Fruit fly (Drosophila melanogaster) whole organism, embryonic: ENCODE data around the gene Klp10A.

Experiments used
- B-H1 ChIP-seq: fragments of 200-800 bp; sonication (Bioruptor generic); IDR thresholded peaks from 3 replicates; pipeline ENCODE4 v1.3.6; 2022; ENCODE audit warnings: missing biosample characterization, missing genetic modification characterization
- BEAF-32 ChIP-seq: fragments of 200-800 bp; sonication (Bioruptor generic); optimal IDR thresholded peaks from 3 replicates; lab custom pipeline; 2017; ENCODE audit warnings: missing biosample characterization, missing genetic modification characterization, mild to moderate bottlenecking, moderate library complexity, missing genetic modification reagents
- Bdp1 ChIP-seq: fragments of 200-800 bp; sonication (Bioruptor generic); optimal IDR thresholded peaks from 3 replicates; lab custom pipeline; 2016; ENCODE audit warnings: missing biosample characterization, missing genetic modification characterization
- CG1024 ChIP-seq: fragments of 200-800 bp; sonication (Bioruptor generic); IDR thresholded peaks from 2 replicates; pipeline ENCODE4 v1.3.6; 2022; ENCODE audit warnings: missing biosample characterization, missing genetic modification characterization
- CG12769 ChIP-seq: fragments of 200-800 bp; sonication (Bioruptor generic); optimal IDR thresholded peaks from 2 replicates; lab custom pipeline; 2019; ENCODE audit warnings: missing biosample characterization, mild to moderate bottlenecking, missing genetic modification characterization, moderate library complexity
- CG13287 ChIP-seq: fragments of 200-800 bp; sonication (Bioruptor generic); IDR thresholded peaks from 2 replicates; pipeline ENCODE4 v1.3.6; 2022; ENCODE audit warnings: missing biosample characterization, missing genetic modification characterization; ENCODE audit not compliant: partially characterized antibody
- CG1529 ChIP-seq: fragments of 200-800 bp; sonication (Bioruptor generic); optimal IDR thresholded peaks from 3 replicates; lab custom pipeline; 2018; ENCODE audit warnings: missing biosample characterization, missing genetic modification characterization
- CG16863 ChIP-seq: fragments of 200-800 bp; sonication (Bioruptor generic); optimal IDR thresholded peaks from 3 replicates; lab custom pipeline; 2016; ENCODE audit warnings: missing biosample characterization, missing genetic modification characterization
- CG30431 ChIP-seq: fragments of 200-800 bp; sonication (Bioruptor generic); optimal IDR thresholded peaks from 2 replicates; lab custom pipeline; 2017; ENCODE audit warnings: missing biosample characterization, missing genetic modification characterization
- CG31365 ChIP-seq: fragments of 200-800 bp; sonication (Bioruptor generic); optimal IDR thresholded peaks from 2 replicates; lab custom pipeline; 2018; ENCODE audit warnings: missing biosample characterization, mild to moderate bottlenecking, missing genetic modification characterization
- CG3726 ChIP-seq: fragments of 200-800 bp; sonication (Bioruptor generic); IDR thresholded peaks from 3 replicates; pipeline ENCODE4, ENCODE4 v1.3.6; 2022; ENCODE audit warnings: missing biosample characterization, missing genetic modification characterization
- CG4360 ChIP-seq: fragments of 200-800 bp; sonication (Bioruptor generic); IDR thresholded peaks from 2 replicates; pipeline ENCODE4 v1.3.6; 2022; ENCODE audit warnings: missing biosample characterization, missing genetic modification characterization
- CG4854 ChIP-seq: fragments of 200-800 bp; sonication (Bioruptor generic); optimal IDR thresholded peaks from 2 replicates; lab custom pipeline; 2016; ENCODE audit warnings: missing biosample characterization, missing genetic modification characterization, inconsistent platforms
- CG7556 ChIP-seq: fragments of 200-800 bp; sonication (Bioruptor generic); optimal IDR thresholded peaks from 2 replicates; lab custom pipeline; 2017; ENCODE audit warnings: missing biosample characterization, mild to moderate bottlenecking, missing genetic modification characterization
- CG8478 ChIP-seq: fragments of >200 bp; optimal IDR thresholded peaks from 2 replicates; lab custom pipeline; 2018
- CG8765 ChIP-seq: fragments of 200-800 bp; sonication (Bioruptor generic); IDR thresholded peaks from 2 replicates; pipeline ENCODE4 v1.3.6; 2022; ENCODE audit warnings: missing biosample characterization, missing genetic modification characterization
- CG9437 ChIP-seq: fragments of 200-800 bp; sonication (Bioruptor generic); optimal IDR thresholded peaks from 2 replicates; lab custom pipeline; 2018; ENCODE audit warnings: missing biosample characterization, mild to moderate bottlenecking, missing genetic modification characterization
- CG9797 ChIP-seq: fragments of 200-800 bp; sonication (Bioruptor generic); optimal IDR thresholded peaks from 3 replicates; lab custom pipeline; 2018; ENCODE audit warnings: missing biosample characterization, mild to moderate bottlenecking, missing genetic modification characterization
- CTCF ChIP-seq: fragments of 200-800 bp; sonication (Bioruptor generic); optimal IDR thresholded peaks from 2 replicates; lab custom pipeline; 2017; ENCODE audit warnings: missing biosample characterization, mild to moderate bottlenecking, missing genetic modification characterization, moderate library complexity
- MTF-1 ChIP-seq: fragments of 200-800 bp; sonication (Bioruptor generic); optimal IDR thresholded peaks from 2 replicates; lab custom pipeline; 2018; ENCODE audit warnings: missing biosample characterization, mild to moderate bottlenecking, missing genetic modification characterization, borderline replicate concordance
- NfI ChIP-seq: fragments of 200-800 bp; sonication (Bioruptor generic); optimal IDR thresholded peaks from 3 replicates; lab custom pipeline; 2018; ENCODE audit warnings: missing biosample characterization, mild to moderate bottlenecking, missing genetic modification characterization, moderate library complexity
- Optix ChIP-seq: fragments of 200-800 bp; sonication (Bioruptor generic); IDR thresholded peaks from 3 replicates; pipeline ENCODE4 v1.3.6; 2022; ENCODE audit warnings: missing biosample characterization, missing genetic modification characterization
- Ssrp ChIP-seq: fragments of 200-800 bp; sonication (Bioruptor generic); optimal IDR thresholded peaks from 2 replicates; lab custom pipeline; 2018; ENCODE audit warnings: missing biosample characterization, mild to moderate bottlenecking, missing genetic modification characterization, moderate library complexity
- TFAM ChIP-seq: fragments of 200-800 bp; sonication (Bioruptor generic); optimal IDR thresholded peaks from 2 replicates; lab custom pipeline; 2017; ENCODE audit warnings: missing biosample characterization, missing genetic modification characterization, inconsistent platforms
- YL-1 ChIP-seq: fragments of 200-800 bp; sonication (Bioruptor generic); optimal IDR thresholded peaks from 3 replicates; lab custom pipeline; 2017; ENCODE audit warnings: missing biosample characterization, mild to moderate bottlenecking, missing genetic modification characterization
- amos ChIP-seq: fragments of 200-800 bp; sonication (Bioruptor generic); IDR thresholded peaks from 2 replicates; pipeline ENCODE4 v1.3.6; 2022; ENCODE audit warnings: missing biosample characterization, missing genetic modification characterization; ENCODE audit not compliant: partially characterized antibody
- ash1 ChIP-seq: fragments of 200-800 bp; sonication (Bioruptor generic); optimal IDR thresholded peaks from 2 replicates; lab custom pipeline; 2018; ENCODE audit warnings: missing biosample characterization, mild to moderate bottlenecking, missing genetic modification characterization
- chif ChIP-seq, 2 experiments: fragments of 200-800 bp; sonication (Bioruptor generic); optimal IDR thresholded peaks; 3 replicates each; lab custom pipeline; 2016; ENCODE audit warnings: missing biosample characterization in 2 of 2, missing genetic modification characterization in 2 of 2
- dysf ChIP-seq: fragments of 200-800 bp; sonication (Bioruptor generic); IDR thresholded peaks from 3 replicates; pipeline ENCODE4 v1.3.6; 2022; ENCODE audit warnings: missing biosample characterization, missing genetic modification characterization
- ftz-f1 ChIP-seq: fragments of 200-800 bp; sonication (Bioruptor generic); optimal IDR thresholded peaks from 2 replicates; lab custom pipeline; 2016; ENCODE audit warnings: missing biosample characterization, missing genetic modification characterization
- fu2 ChIP-seq: fragments of 200-800 bp; sonication (Bioruptor generic); optimal IDR thresholded peaks from 2 replicates; lab custom pipeline; 2016; ENCODE audit warnings: missing biosample characterization, missing genetic modification characterization
- gsb ChIP-seq: fragments of 200-800 bp; sonication (Bioruptor generic); IDR thresholded peaks from 2 replicates; pipeline ENCODE4 v1.3.6; 2022; ENCODE audit warnings: missing biosample characterization, missing genetic modification characterization
- ken ChIP-seq: fragments of 200-800 bp; sonication (Bioruptor generic); IDR thresholded peaks from 3 replicates; pipeline ENCODE4 v1.3.6; 2022; ENCODE audit warnings: missing biosample characterization, missing genetic modification characterization
- mam ChIP-seq: fragments of 200-800 bp; sonication (Bioruptor generic); optimal IDR thresholded peaks from 3 replicates; lab custom pipeline; 2016; ENCODE audit warnings: missing biosample characterization, missing genetic modification characterization
- nmo ChIP-seq: fragments of 200-800 bp; sonication (Bioruptor generic); optimal IDR thresholded peaks from 2 replicates; lab custom pipeline; 2018; ENCODE audit warnings: missing biosample characterization, mild to moderate bottlenecking, missing genetic modification characterization, moderate library complexity
- org-1 ChIP-seq: fragments of 200-800 bp; sonication (Bioruptor generic); optimal IDR thresholded peaks from 2 replicates; lab custom pipeline; 2017; ENCODE audit warnings: missing biosample characterization, missing genetic modification characterization
- pb ChIP-seq: fragments of 200-800 bp; sonication (Bioruptor generic); optimal IDR thresholded peaks from 3 replicates; lab custom pipeline; 2016; ENCODE audit warnings: missing biosample characterization, missing genetic modification characterization
- phol ChIP-seq: fragments of 200-800 bp; sonication (Bioruptor generic); optimal IDR thresholded peaks from 3 replicates; lab custom pipeline; 2018; ENCODE audit warnings: missing biosample characterization, mild to moderate bottlenecking, missing genetic modification characterization, moderate library complexity
- prd ChIP-seq, 3 experiments: fragments of >200 bp in 2 of 3; fragments of 200-800 bp in 1 of 3; sonication (Bioruptor generic) in 1 of 3; optimal IDR thresholded peaks in 2 of 3; IDR thresholded peaks in 1 of 3; 2 replicates in 2 of 3; 3 replicates in 1 of 3; pipeline versions ENCODE4 v1.3.6 to Lab custom; 2017 to 2022; ENCODE audit warnings: missing biosample characterization in 1 of 3, missing genetic modification characterization in 1 of 3
- psq ChIP-seq: fragments of 200-800 bp; sonication (Bioruptor generic); optimal IDR thresholded peaks from 2 replicates; lab custom pipeline; 2017; ENCODE audit warnings: missing biosample characterization, missing genetic modification characterization
- pzg ChIP-seq: fragments of 200-800 bp; sonication (Bioruptor generic); optimal IDR thresholded peaks from 3 replicates; lab custom pipeline; 2018; ENCODE audit warnings: missing biosample characterization, mild to moderate bottlenecking, missing genetic modification characterization, moderate library complexity
- run ChIP-seq: fragments of 200-800 bp; sonication (Bioruptor generic); optimal IDR thresholded peaks from 3 replicates; lab custom pipeline; 2018; ENCODE audit warnings: missing biosample characterization, mild to moderate bottlenecking, missing genetic modification characterization
- shn ChIP-seq: fragments of 200-800 bp; sonication (Bioruptor generic); optimal IDR thresholded peaks from 3 replicates; lab custom pipeline; 2016; ENCODE audit warnings: missing biosample characterization, missing genetic modification characterization
- vfl ChIP-seq: fragments of 200-800 bp; sonication (Bioruptor generic); optimal IDR thresholded peaks from 2 replicates; lab custom pipeline; 2016; ENCODE audit warnings: missing biosample characterization, missing genetic modification characterization
- wek ChIP-seq: fragments of 200-800 bp; sonication (Bioruptor generic); optimal IDR thresholded peaks from 3 replicates; lab custom pipeline; 2018; ENCODE audit warnings: missing biosample characterization, mild to moderate bottlenecking, missing genetic modification characterization, moderate library complexity
- wor ChIP-seq: fragments of 200-800 bp; sonication (Bioruptor generic); IDR thresholded peaks from 2 replicates; pipeline ENCODE4 v1.3.6; 2022; ENCODE audit warnings: missing biosample characterization, missing genetic modification characterization
- zf30C ChIP-seq: fragments of 200-800 bp; sonication (Bioruptor generic); optimal IDR thresholded peaks from 3 replicates; lab custom pipeline; 2018; ENCODE audit warnings: missing biosample characterization, mild to moderate bottlenecking, missing genetic modification characterization
- zfh1 ChIP-seq: fragments of 200-800 bp; sonication (Bioruptor generic); IDR thresholded peaks from 3 replicates; pipeline ENCODE4 v1.3.6; 2022; ENCODE audit warnings: missing biosample characterization, missing genetic modification characterization

Gene Klp10A

DNA sequence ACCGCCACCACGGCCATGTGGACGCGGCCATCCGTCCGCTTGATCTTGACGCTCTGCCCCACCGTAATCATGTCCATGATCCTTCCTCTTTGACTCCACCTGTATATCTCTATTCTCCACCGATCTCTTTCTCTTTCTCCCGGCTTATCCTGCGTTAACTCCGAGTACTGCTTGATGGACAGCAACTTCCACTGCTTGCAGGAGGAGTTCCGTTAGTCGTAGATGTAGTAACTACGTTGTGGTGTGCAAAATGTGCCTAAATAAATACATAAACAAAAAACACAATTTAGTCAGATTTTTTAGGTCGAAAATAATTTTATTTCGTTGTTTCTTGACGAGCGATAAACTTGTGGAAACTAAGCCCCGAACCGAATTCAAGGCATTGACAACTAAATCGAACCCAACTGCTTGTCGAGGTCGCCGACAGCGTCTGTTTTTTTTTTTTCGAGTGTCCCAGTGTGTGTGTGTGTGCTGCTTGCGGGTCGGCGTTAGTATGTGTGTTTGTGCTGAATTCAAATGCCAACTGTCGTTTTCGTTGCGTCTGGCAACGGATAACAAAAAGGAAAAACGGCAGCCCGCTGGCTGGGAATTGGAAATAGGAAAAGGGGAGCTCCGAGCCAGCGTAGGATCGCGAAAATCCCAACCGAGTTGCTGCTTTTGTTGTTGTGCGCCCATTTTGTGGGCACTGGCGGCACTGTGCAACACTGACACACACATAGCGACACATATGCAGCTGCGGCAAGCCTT is 905 bp downstream of the Klp10A start (continued):
- no peak for TF ChIP-seq CG13287
- peak; percentile 93 for TF ChIP-seq CG31365 (tag; lab: Kevin White, UChicago)
- peak; percentile 89 for TF ChIP-seq CG8478 (lab: Kevin White, UChicago)
- TF ChIP-seq CTCF: no peak
- no peak for TF ChIP-seq CG1529 (GFP tag; lab: Kevin White, UChicago)
- TF ChIP-seq NfI (GFP tag; lab: Kevin White, UChicago): no peak
- peak; percentile 18 for TF ChIP-seq phol (tag; lab: Kevin White, UChicago)
- TF ChIP-seq dysf: 0 out of 3 replicates have a peak, but pooled peaks have one; percentile 11
- peak; percentile 80 for TF ChIP-seq CG4360 (GFP tag; lab: Robert Waterston, UW)
- no peak for TF ChIP-seq MTF-1 (GFP tag; lab: Kevin White, UChicago)
- TF ChIP-seq gsb: no peak
- TF ChIP-seq shn (GFP tag; lab: Kevin White, UChicago): no peak
- peak; percentile 38 for TF ChIP-seq nmo (GFP tag; lab: Kevin White, UChicago)
- no peak for TF ChIP-seq TFAM
- TF ChIP-seq YL-1: peak; percentile 22
- no peak for TF ChIP-seq Ssrp (tag; lab: Kevin White, UChicago)

DNA sequence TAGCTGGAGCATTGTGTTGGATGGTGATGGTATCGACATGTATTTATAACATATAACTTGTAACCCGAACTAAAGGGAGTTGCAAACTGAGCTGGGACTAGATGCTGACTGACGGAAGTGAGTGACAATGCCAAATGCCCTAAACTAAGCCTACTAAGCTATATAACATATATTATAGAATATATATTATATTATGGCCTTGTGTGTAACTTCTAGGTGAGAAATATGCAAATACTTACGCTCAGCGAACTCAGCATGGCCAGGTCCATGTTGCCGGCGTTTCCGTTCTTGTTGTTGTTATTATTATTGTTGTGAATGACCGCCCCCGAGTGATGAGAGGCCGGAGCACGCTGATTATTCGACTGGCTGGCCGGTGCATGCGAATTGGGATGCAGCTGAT is 4.6 kb downstream of the Klp10A start, which contains the start of gene CG44385:
TSS of gene CG44385 (minus strand) at position 101 of the 400 bp plus-strand sequence.
- no peak for TF ChIP-seq CG9797 (GFP tag; lab: Kevin White, UChicago)
- TF ChIP-seq, all 482 proteins: peak for 0

DNA sequence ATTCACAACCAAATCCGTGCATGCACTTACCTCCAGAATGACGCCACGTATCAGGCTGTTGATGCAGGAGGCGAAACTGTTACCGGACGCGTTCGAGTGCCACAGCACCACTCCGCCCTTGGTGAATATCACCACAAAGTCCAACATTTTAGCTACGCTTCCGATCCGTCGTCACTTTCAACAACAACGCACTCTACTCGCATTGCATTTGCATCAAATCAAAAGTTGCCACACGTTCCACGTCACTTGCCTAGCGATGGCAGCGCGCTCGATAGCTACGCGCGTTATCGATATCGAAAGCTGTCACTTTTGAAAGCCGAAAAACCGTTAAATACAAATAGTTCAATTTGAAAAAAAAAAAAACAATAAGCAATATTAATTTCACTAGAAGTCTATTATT is 8.1 kb downstream of the Klp10A start, which contains the start of gene SrpRalpha:
TSS of gene SrpRalpha (minus strand) at position 260 of the 400 bp plus-strand sequence.
- TF ChIP-seq mam (no peak), CG30431 (GFP tag; lab: Kevin White, UChicago) (no peak), prd (optimal IDR thresholded peaks at IDR 0.05; lab: Kevin White, UChicago) (no peak), prd (GFP tag; IDR thresholded peaks at IDR 0.05; lab: Robert Waterston, UW) (no peak), CG13287 (peak; percentile 55), zfh1 (GFP tag; lab: Robert Waterston, UW) (no peak), ken (no peak), wek (no peak), amos (peak; percentile 28; the same call in 1 of the 2 replicates), zf30C (GFP tag; lab: Kevin White, UChicago) (no peak), CG8765 (no peak), org-1 (GFP tag; lab: Kevin White, UChicago) (no peak), CG7556 (GFP tag; lab: Kevin White, UChicago) (no peak), vfl (no peak), CG1024 (no peak), wor (GFP tag; lab: Robert Waterston, UW) (no peak), fu2 (GFP tag; lab: Kevin White, UChicago) (no peak), run (tag; lab: Kevin White, UChicago) (no peak), CG12769 (tag; lab: Kevin White, UChicago) (no peak), Bdp1 (GFP tag; lab: Kevin White, UChicago) (no peak), pb (no peak), BEAF-32 (peak; percentile 46), CG9437 (no peak), B-H1 (GFP tag; lab: Robert Waterston, UW) (no peak), ftz-f1 (no peak), psq (GFP tag; lab: Kevin White, UChicago) (no peak), CG3726 (no peak), chif (GFP tag; optimal IDR thresholded peaks at IDR 0.05; lab: Kevin White, UChicago) (no peak), CG16863 (GFP tag; lab: Kevin White, UChicago) (no peak), ash1 (no peak), Optix (no peak), CG4854 (no peak), pzg (peak; percentile 39)
